Worm (Caenorhabditis elegans): ENCODE results near the gene ugt-37.

DNA sequence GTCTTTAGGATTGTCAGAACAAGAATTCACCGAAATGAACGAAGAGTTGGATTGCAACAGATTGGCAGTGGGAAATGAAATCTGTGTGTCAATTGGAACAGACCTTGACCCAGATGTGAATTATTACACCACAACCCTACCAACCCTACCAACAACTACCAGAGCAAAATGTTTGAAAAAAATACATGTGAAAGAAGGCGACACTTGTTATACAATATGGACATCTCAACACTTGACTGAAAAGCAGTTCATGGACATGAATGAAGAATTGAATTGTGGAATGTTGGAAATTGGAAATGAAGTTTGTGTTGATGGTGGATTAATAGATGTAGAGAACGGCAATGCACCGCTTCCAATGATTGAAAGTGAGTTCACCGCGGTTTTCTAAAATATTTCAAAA is 21.1 kb downstream of the ugt-37 start:
- TF ChIP-seq lir-3 (tag; optimal IDR thresholded peaks at IDR 0.05; ENCODE audit: poor library complexity) (no peak), ceh-82 (tag; optimal IDR thresholded peaks at IDR 0.05) (no peak), alr-1 (tag; optimal IDR thresholded peaks at IDR 0.05; ENCODE audit: borderline replicate concordance) (no peak), lin-39 (tag; optimal IDR thresholded peaks at IDR 0.05) (no peak), ztf-11 (tag; optimal IDR thresholded peaks at IDR 0.05) (no peak), egl-27 (tag; optimal IDR thresholded peaks at IDR 0.05) (no peak), ama-1 (optimal IDR thresholded peaks at IDR 0.05) (no peak), fkh-10 (GFP tag; optimal IDR thresholded peaks at IDR 0.05) (no peak), nhr-237 (tag; optimal IDR thresholded peaks at IDR 0.05) (no peak), efl-1 (optimal IDR thresholded peaks at IDR 0.05) (no peak), efl-1 (GFP tag; optimal IDR thresholded peaks at IDR 0.05 in 1 of 2) (no peak), lin-15B (tag; optimal IDR thresholded peaks at IDR 0.05) (no peak), nhr-76 (tag; optimal IDR thresholded peaks at IDR 0.05) (no peak)

All from whole organism, L1 larva.